Worm (Caenorhabditis elegans) whole organism, mixed stage, embryonic: ENCODE results near the gene pmt-2.

Source experiments
- M03D4.4 ChIP-seq: sonication (generic microtip); optimal IDR thresholded peaks from 2 replicates; lab custom pipeline; 2017; ENCODE audit warnings: mild to moderate bottlenecking, missing genetic modification characterization, missing compliant biosample characterization
- bed-3 ChIP-seq: fragments of 200-800 bp; sonication (Bioruptor generic); optimal IDR thresholded peaks from 3 replicates; lab custom pipeline; 2018; ENCODE audit warnings: mild to moderate bottlenecking, missing genetic modification characterization, moderate library complexity, missing compliant biosample characterization
- blmp-1 ChIP-seq: fragments of 150-350 bp; optimal IDR thresholded peaks from 2 replicates; lab custom pipeline; 2014; ENCODE audit warnings: missing biosample characterization, missing genetic modification characterization
- ceh-39 ChIP-seq: fragments of 150-350 bp; optimal IDR thresholded peaks from 2 replicates; lab custom pipeline; 2014; ENCODE audit warnings: missing biosample characterization, missing genetic modification characterization
- ceh-43 ChIP-seq: fragments of 200-800 bp; sonication (Bioruptor generic); optimal IDR thresholded peaks from 2 replicates; lab custom pipeline; 2018; ENCODE audit warnings: mild to moderate bottlenecking, missing genetic modification characterization, moderate library complexity, missing compliant biosample characterization
- ceh-83 ChIP-seq: fragments of 200-800 bp; sonication (Bioruptor generic); optimal IDR thresholded peaks from 2 replicates; lab custom pipeline; 2018; ENCODE audit warnings: mild to moderate bottlenecking, missing genetic modification characterization, missing compliant biosample characterization
- ces-1 ChIP-seq: fragments of 150-350 bp; optimal IDR thresholded peaks from 2 replicates; lab custom pipeline; 2014; ENCODE audit warnings: missing biosample characterization, missing genetic modification reagents, missing genetic modification characterization
- cnd-1 ChIP-seq: fragments of 200-800 bp; sonication (Bioruptor generic); optimal IDR thresholded peaks from 2 replicates; lab custom pipeline; 2018; ENCODE audit warnings: mild to moderate bottlenecking, missing genetic modification characterization, missing compliant biosample characterization
- drap-1 ChIP-seq: fragments of 200-800 bp; sonication (Bioruptor generic); optimal IDR thresholded peaks from 3 replicates; lab custom pipeline; 2018; ENCODE audit warnings: mild to moderate bottlenecking, missing genetic modification characterization, missing compliant biosample characterization
- elt-1 ChIP-seq: sonication (generic microtip); optimal IDR thresholded peaks from 2 replicates; lab custom pipeline; 2017; ENCODE audit warnings: missing genetic modification characterization, mild to moderate bottlenecking, missing compliant biosample characterization, antibody characterized with exemption, moderate library complexity, borderline replicate concordance; ENCODE audit not compliant: insufficient read depth
- elt-3 ChIP-seq: fragments of 150-350 bp; optimal IDR thresholded peaks from 2 replicates; lab custom pipeline; 2014; ENCODE audit warnings: missing biosample characterization, missing genetic modification characterization
- flh-1 ChIP-seq: fragments of 200-800 bp; sonication (Bioruptor generic); optimal IDR thresholded peaks from 2 replicates; lab custom pipeline; 2018; ENCODE audit warnings: mild to moderate bottlenecking, missing genetic modification characterization, moderate library complexity, missing compliant biosample characterization
- ham-2 ChIP-seq: fragments of 200-800 bp; sonication (Bioruptor generic); optimal IDR thresholded peaks from 2 replicates; lab custom pipeline; 2018; ENCODE audit warnings: mild to moderate bottlenecking, missing genetic modification characterization, missing compliant biosample characterization
- hlh-1 ChIP-seq: fragments of 150-350 bp; optimal IDR thresholded peaks from 2 replicates; lab custom pipeline; 2014; ENCODE audit warnings: missing biosample characterization, missing genetic modification reagents, missing genetic modification characterization
- lin-13 ChIP-seq: fragments of 150-350 bp; optimal IDR thresholded peaks from 2 replicates; lab custom pipeline; 2014; ENCODE audit warnings: missing biosample characterization, missing genetic modification characterization
- lin-32 ChIP-seq: fragments of 200-800 bp; sonication (Bioruptor generic); optimal IDR thresholded peaks from 2 replicates; lab custom pipeline; 2018; ENCODE audit warnings: mild to moderate bottlenecking, missing genetic modification characterization, missing compliant biosample characterization
- lsy-2 ChIP-seq: fragments of 150-350 bp; optimal IDR thresholded peaks from 2 replicates; lab custom pipeline; 2014; ENCODE audit warnings: missing biosample characterization, missing genetic modification characterization
- mab-5 ChIP-seq: fragments of 150-350 bp; optimal IDR thresholded peaks from 2 replicates; lab custom pipeline; 2014; ENCODE audit warnings: missing biosample characterization, missing genetic modification characterization
- mep-1 ChIP-seq: fragments of 150-350 bp; optimal IDR thresholded peaks from 2 replicates; lab custom pipeline; 2017; ENCODE audit warnings: missing biosample characterization, missing genetic modification reagents, missing genetic modification characterization, inconsistent platforms
- mls-2 ChIP-seq: sonication (generic microtip); optimal IDR thresholded peaks from 2 replicates; lab custom pipeline; 2016; ENCODE audit warnings: mild to moderate bottlenecking, missing genetic modification characterization, moderate library complexity, missing compliant biosample characterization
- nhr-12 ChIP-seq: fragments of 150-350 bp; optimal IDR thresholded peaks from 2 replicates; lab custom pipeline; 2014; ENCODE audit warnings: missing biosample characterization, missing genetic modification characterization
- nhr-2 ChIP-seq: fragments of 150-350 bp; optimal IDR thresholded peaks from 2 replicates; lab custom pipeline; 2014; ENCODE audit warnings: missing biosample characterization, missing genetic modification characterization
- nhr-237 ChIP-seq: fragments of 150-350 bp; optimal IDR thresholded peaks from 2 replicates; lab custom pipeline; 2014; ENCODE audit warnings: missing biosample characterization, missing genetic modification characterization
- nhr-28 ChIP-seq: fragments of 150-350 bp; optimal IDR thresholded peaks from 2 replicates; lab custom pipeline; 2014; ENCODE audit warnings: missing biosample characterization, missing genetic modification characterization
- nhr-76 ChIP-seq: sonication (generic microtip); optimal IDR thresholded peaks from 2 replicates; lab custom pipeline; 2017; ENCODE audit warnings: missing biosample characterization, missing genetic modification characterization
- pha-4 ChIP-seq: fragments of 150-350 bp; optimal IDR thresholded peaks from 2 replicates; lab custom pipeline; 2018; ENCODE audit warnings: missing biosample characterization, missing genetic modification reagents, missing genetic modification characterization
- sem-2 ChIP-seq: fragments of 200-800 bp; sonication (Bioruptor generic); optimal IDR thresholded peaks from 2 replicates; lab custom pipeline; 2018; ENCODE audit warnings: mild to moderate bottlenecking, missing genetic modification characterization, missing compliant biosample characterization
- snpc-4 ChIP-seq: fragments of 150-350 bp; optimal IDR thresholded peaks from 2 replicates; lab custom pipeline; 2014; ENCODE audit warnings: missing biosample characterization, missing genetic modification characterization
- sptf-1 ChIP-seq: sonication (generic microtip); optimal IDR thresholded peaks from 2 replicates; lab custom pipeline; 2017; ENCODE audit warnings: mild to moderate bottlenecking, missing genetic modification characterization, moderate library complexity, missing compliant biosample characterization
- tbx-8 ChIP-seq: fragments of 200-800 bp; sonication (Bioruptor generic); optimal IDR thresholded peaks from 2 replicates; lab custom pipeline; 2018; ENCODE audit warnings: mild to moderate bottlenecking, missing genetic modification characterization, moderate library complexity, missing compliant biosample characterization
- unc-120 ChIP-seq: sonication (generic microtip); optimal IDR thresholded peaks from 2 replicates; lab custom pipeline; 2017; ENCODE audit warnings: missing genetic modification characterization, missing compliant biosample characterization; ENCODE audit not compliant: poor library complexity, severe bottlenecking
- unc-39 ChIP-seq: fragments of 150-350 bp; optimal IDR thresholded peaks from 2 replicates; lab custom pipeline; 2014; ENCODE audit warnings: missing biosample characterization, missing genetic modification characterization
- unc-62 ChIP-seq: fragments of 150-350 bp; optimal IDR thresholded peaks from 2 replicates; lab custom pipeline; 2014; ENCODE audit warnings: missing biosample characterization, missing genetic modification reagents, missing genetic modification characterization
- zip-8 ChIP-seq: fragments of 150-350 bp; optimal IDR thresholded peaks from 2 replicates; lab custom pipeline; 2014; ENCODE audit warnings: missing biosample characterization, missing genetic modification characterization
- ztf-11 ChIP-seq: fragments of 150-350 bp; optimal IDR thresholded peaks from 2 replicates; lab custom pipeline; 2014; ENCODE audit warnings: missing biosample characterization, missing genetic modification characterization

The pmt-2 gene

ce11 chrV:4606828-4607227 is 21.6 kb upstream of the pmt-2 start, which contains the start of gene txt-6:
txt-6 (minus strand) TSS chrV:4606928.
- TF ChIP-seq flh-1 (no peak), lin-32 (no peak), lsy-2 (tag; lab: Kevin White, UChicago) (no peak), unc-39 (no peak), unc-120 (tag; lab: Kevin White, UChicago) (no peak), pha-4 (tag; lab: Kevin White, UChicago) (no peak), unc-62 (GFP tag; lab: Kevin White, UChicago) (no peak), ham-2 (GFP tag; lab: Kevin White, UChicago) (no peak), hlh-1 (tag; lab: Kevin White, UChicago) (no peak), elt-1 (tag; lab: Kevin White, UChicago) (no peak), bed-3 (no peak)

DNA sequence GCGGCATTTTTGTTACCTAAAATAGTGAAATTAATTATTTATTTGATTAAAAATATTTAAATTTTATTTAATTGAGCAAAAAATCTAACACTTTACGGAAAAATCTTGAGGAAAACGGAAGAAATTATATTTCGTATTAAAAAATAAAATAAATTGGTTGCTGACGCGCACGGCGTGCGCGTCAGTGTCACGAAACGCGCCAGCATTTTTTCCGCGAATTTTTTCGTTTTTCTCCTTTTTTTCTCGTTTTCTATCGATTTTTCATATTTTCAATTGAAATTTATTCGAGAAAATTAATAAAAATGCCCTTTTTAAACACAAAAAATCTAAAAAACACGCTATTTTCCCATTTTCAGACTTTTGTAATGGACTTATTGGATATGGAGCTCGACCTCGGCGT is 12.6 kb upstream of the pmt-2 start, which contains the start of the genes Y61A9LA.10 and F54D11.4:
Gene Y61A9LA.10 (minus strand): TSS at position 16 of the 400 bp plus-strand sequence.
Gene F54D11.4 (plus strand): TSS at position 350 of the 400 bp plus-strand sequence.
- TF ChIP-seq ztf-11 (tag; lab: Kevin White, UChicago) (no peak), ham-2 (GFP tag; lab: Kevin White, UChicago) (no peak), mab-5 (tag; lab: Kevin White, UChicago) (no peak), cnd-1 (tag; lab: Kevin White, UChicago) (no peak), lin-32 (no peak), mls-2 (tag; lab: Kevin White, UChicago) (no peak), nhr-12 (tag; lab: Kevin White, UChicago) (no peak), ces-1 (peak; percentile 65), sptf-1 (tag; lab: Kevin White, UChicago) (peak; percentile 64), unc-62 (GFP tag; lab: Kevin White, UChicago) (no peak), elt-3 (no peak), sem-2 (GFP tag; lab: Kevin White, UChicago) (no peak), ceh-83 (no peak), mep-1 (peak; percentile 75), lsy-2 (tag; lab: Kevin White, UChicago) (peak; percentile 20), nhr-28 (tag; lab: Kevin White, UChicago) (no peak), bed-3 (peak; percentile 4), tbx-8 (no peak), unc-39 (no peak), nhr-237 (peak; percentile 14), drap-1 (GFP tag; lab: Kevin White, UChicago) (no peak), snpc-4 (tag; lab: Kevin White, UChicago) (no peak), flh-1 (no peak), elt-1 (tag; lab: Kevin White, UChicago) (no peak), unc-120 (tag; lab: Kevin White, UChicago) (no peak), pha-4 (tag; lab: Kevin White, UChicago) (no peak), lin-13 (tag; lab: Kevin White, UChicago) (no peak), M03D4.4 (tag; lab: Kevin White, UChicago) (peak; percentile 42), blmp-1 (no peak), zip-8 (tag; lab: Kevin White, UChicago) (no peak), hlh-1 (tag; lab: Kevin White, UChicago) (no peak), nhr-2 (tag; lab: Kevin White, UChicago) (no peak), nhr-76 (tag; lab: Kevin White, UChicago) (no peak), ceh-43 (GFP tag; lab: Kevin White, UChicago) (peak; percentile 22), ceh-39 (peak; percentile 13)

ce11 chrV:4617260-4617659 is 11.1 kb upstream of the pmt-2 start, which contains the start of gene sumv-2:
sumv-2 (plus strand) TSS chrV:4617560.
- no peak for TF ChIP-seq unc-120 (tag; lab: Kevin White, UChicago)

DNA sequence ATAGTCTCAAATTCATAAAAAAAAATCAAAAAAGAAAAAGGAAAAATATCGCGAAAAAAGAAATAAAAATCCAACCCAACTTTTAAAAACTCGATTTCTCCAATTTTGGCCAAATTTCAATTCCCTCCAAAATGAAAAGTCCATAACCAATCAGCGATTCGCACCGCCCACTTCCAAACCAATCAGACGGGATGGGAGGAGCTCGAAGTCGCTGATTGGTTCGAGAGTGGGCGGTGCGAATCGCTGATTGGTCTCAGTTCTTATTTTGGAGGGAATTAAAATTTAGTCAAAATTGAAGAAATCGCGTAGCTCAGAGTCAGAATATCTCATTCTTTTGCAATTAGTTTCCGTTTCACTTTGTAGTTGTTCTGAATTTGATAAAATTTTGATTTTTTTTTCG is 4.8 kb upstream of the pmt-2 start:
- TF ChIP-seq lsy-2 (tag; lab: Kevin White, UChicago), result no peak
- TF ChIP-seq mep-1, result no peak
- no peak for TF ChIP-seq bed-3
- TF ChIP-seq nhr-76 (tag; lab: Kevin White, UChicago), result no peak
- TF ChIP-seq ceh-39, result no peak
- TF ChIP-seq blmp-1, result no peak
- no peak for TF ChIP-seq hlh-1 (tag; lab: Kevin White, UChicago)
- TF ChIP-seq zip-8 (tag; lab: Kevin White, UChicago), result no peak
